Worm (Caenorhabditis elegans): ENCODE data around the gene Y34B4A.10.

Y34B4A.10 gene

DNA sequence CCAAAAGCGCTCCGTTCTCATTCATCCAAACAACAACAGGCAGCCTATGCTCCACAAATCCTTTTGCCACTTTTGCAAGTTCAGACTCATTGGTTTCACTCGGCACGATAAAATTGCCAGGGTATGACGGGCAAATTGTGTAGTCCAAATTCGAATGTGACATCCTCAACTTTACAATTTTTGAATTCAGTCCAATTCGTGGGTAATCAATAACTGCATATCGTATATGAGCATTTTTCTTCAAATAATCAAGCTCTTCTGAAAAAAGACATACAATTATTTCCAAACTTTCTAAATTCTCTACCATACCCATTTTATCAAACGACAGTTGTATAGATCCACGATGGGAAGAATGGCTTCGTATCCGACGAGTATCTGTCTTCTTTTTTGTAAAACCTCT lies 11.5 kb upstream of the Y34B4A.10 start:
- no peak for TF ChIP-seq nfya-1 (tag; optimal IDR thresholded peaks at IDR 0.05; ENCODE audit: insufficient read depth)
- no peak for TF ChIP-seq unc-39 (tag; optimal IDR thresholded peaks at IDR 0.05)

DNA sequence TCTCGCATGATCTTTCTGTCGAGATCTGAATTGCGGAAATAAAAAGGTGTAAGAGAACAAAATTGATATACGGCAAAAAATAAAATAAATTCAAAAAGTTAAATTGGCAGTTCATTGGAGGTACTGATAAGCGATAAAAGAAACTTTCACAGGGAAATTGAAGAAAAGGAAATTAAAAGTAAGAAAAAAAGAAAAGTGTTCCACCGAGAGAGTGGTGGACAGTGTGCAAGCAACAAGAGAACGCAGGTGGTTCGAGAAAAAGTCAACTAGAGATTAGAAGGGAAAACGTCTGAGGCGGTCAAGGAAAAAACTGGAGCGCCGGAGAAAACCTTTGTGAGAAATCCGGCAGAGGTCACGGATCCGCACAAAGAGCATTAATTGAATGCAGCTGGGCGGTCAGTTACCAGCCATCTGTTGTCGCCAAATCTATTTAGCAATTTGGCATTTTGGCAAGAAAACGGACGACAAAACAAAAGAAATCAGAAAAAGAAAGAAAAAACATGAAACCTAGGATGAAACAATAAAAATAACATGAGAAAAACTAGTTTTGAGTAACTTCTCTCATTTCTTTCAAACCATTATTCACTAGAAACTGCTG lies 6.2 kb upstream of the Y34B4A.10 start, which contains the start of gene mtm-5:
mtm-5 (minus strand) TSS at position 27 of the 598 bp plus-strand sequence.
- TF ChIP-seq snpc-4 (tag; optimal IDR thresholded peaks at IDR 0.05) (no peak), nhr-23 (tag; optimal IDR thresholded peaks at IDR 0.05) (peak; percentile 1), elt-2 (tag; optimal IDR thresholded peaks at IDR 0.05) (peak; percentile 68), nhr-76 (tag; optimal IDR thresholded peaks at IDR 0.05) (no peak)

DNA sequence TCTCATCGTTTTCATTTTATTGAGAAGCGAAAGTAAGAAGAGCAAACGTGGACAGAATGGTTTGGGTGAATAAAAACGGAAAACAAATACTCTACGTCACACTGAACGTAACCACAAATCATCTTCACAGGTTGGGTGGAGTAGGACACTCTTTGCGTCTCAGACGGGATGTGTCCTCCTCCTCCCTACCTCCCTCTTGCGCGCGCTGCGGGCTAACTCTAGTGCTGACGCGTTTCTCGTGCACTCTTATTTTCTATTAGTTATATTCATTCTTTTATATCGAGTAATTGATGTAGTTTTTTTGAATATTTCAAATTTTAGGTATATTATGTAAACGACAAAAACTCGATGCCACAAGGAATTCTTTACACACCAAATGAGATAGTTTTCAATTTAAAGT lies 5.7 kb upstream of the Y34B4A.10 start, which contains the start of gene Y34B4A.7:
Y34B4A.7 (plus strand) TSS at position 297 of the 400 bp plus-strand sequence.
- TF ChIP-seq elt-2 (tag; optimal IDR thresholded peaks at IDR 0.05) (peak; percentile 39), R02D3.7 (tag; optimal IDR thresholded peaks at IDR 0.05) (no peak), ztf-11 (tag; optimal IDR thresholded peaks at IDR 0.05) (no peak), unc-62 (GFP tag; optimal IDR thresholded peaks at IDR 0.05) (no peak), daf-12 (tag; optimal IDR thresholded peaks at IDR 0.05) (no peak), mml-1 (tag; optimal IDR thresholded peaks at IDR 0.05) (no peak), pha-4 (tag; optimal IDR thresholded peaks at IDR 0.05) (peak; percentile 73), ztf-4 (tag; optimal IDR thresholded peaks at IDR 0.05) (no peak), sea-2 (GFP tag; optimal IDR thresholded peaks at IDR 0.05) (no peak), elt-1 (tag; optimal IDR thresholded peaks at IDR 0.05) (no peak), lsy-12 (tag; optimal IDR thresholded peaks at IDR 0.05) (no peak), nhr-28 (tag; optimal IDR thresholded peaks at IDR 0.05) (no peak), nhr-77 (tag; optimal IDR thresholded peaks at IDR 0.05) (no peak), jun-1 (tag; optimal IDR thresholded peaks at IDR 0.05) (no peak), egl-27 (tag; optimal IDR thresholded peaks at IDR 0.05) (no peak), unc-39 (tag; optimal IDR thresholded peaks at IDR 0.05) (no peak), nhr-237 (tag; optimal IDR thresholded peaks at IDR 0.05) (no peak), mdl-1 (tag; optimal IDR thresholded peaks at IDR 0.05) (no peak), ceh-9 (tag; optimal IDR thresholded peaks at IDR 0.05) (no peak), tbx-2 (tag; optimal IDR thresholded peaks at IDR 0.05) (peak; percentile 45), elt-3 (tag; optimal IDR thresholded peaks at IDR 0.05) (no peak), ZK546.5 (tag; optimal IDR thresholded peaks at IDR 0.05) (no peak), snpc-4 (tag; optimal IDR thresholded peaks at IDR 0.05) (peak; percentile 80), ceh-28 (tag; optimal IDR thresholded peaks at IDR 0.05) (peak; percentile 19), egl-5 (tag; optimal IDR thresholded peaks at IDR 0.05) (no peak), zag-1 (tag; optimal IDR thresholded peaks at IDR 0.05) (no peak), lin-15B (tag; optimal IDR thresholded peaks at IDR 0.05) (peak; percentile 48), hmg-11 (tag; optimal IDR thresholded peaks at IDR 0.05) (peak; percentile 37), pqm-1 (tag; optimal IDR thresholded peaks at IDR 0.05) (no peak), nhr-67 (tag; optimal IDR thresholded peaks at IDR 0.05) (no peak), fkh-2 (tag; optimal IDR thresholded peaks at IDR 0.05) (no peak), fos-1 (tag; optimal IDR thresholded peaks at IDR 0.05) (no peak), eor-1 (tag; optimal IDR thresholded peaks at IDR 0.05) (no peak), nhr-11 (tag; optimal IDR thresholded peaks at IDR 0.05) (peak; percentile 33), skn-1 (tag; optimal IDR thresholded peaks at IDR 0.05) (no peak), nhr-12 (tag; optimal IDR thresholded peaks at IDR 0.05) (no peak), ceh-16 (tag; optimal IDR thresholded peaks at IDR 0.05) (no peak), fkh-10 (GFP tag; optimal IDR thresholded peaks at IDR 0.05) (no peak), aly-2 (tag; optimal IDR thresholded peaks at IDR 0.05) (no peak), nhr-23 (tag; optimal IDR thresholded peaks at IDR 0.05) (peak; percentile 72), ceh-82 (tag; optimal IDR thresholded peaks at IDR 0.05) (no peak), nhr-43 (tag; optimal IDR thresholded peaks at IDR 0.05; ENCODE audit: poor library complexity, severe bottlenecking) (peak; percentile 2), nhr-25 (tag; optimal IDR thresholded peaks at IDR 0.05) (peak; percentile 76), ama-1 (optimal IDR thresholded peaks at IDR 0.05) (no peak), nhr-76 (tag; optimal IDR thresholded peaks at IDR 0.05) (no peak), lin-39 (tag; optimal IDR thresholded peaks at IDR 0.05) (peak; percentile 71), nfya-1 (tag; optimal IDR thresholded peaks at IDR 0.05; ENCODE audit: insufficient read depth) (peak; percentile 51)
